Fruit fly (Drosophila melanogaster) S2 (cell line): ENCODE measurements around the gene CG15258.

Experiments
- CG8478 ChIP-seq: fragments of >200 bp; optimal IDR thresholded peaks from 2 replicates; lab custom pipeline; 2018
- CTCF ChIP-seq, 2 experiments: fragments of >200 bp; optimal IDR thresholded peaks; 2 replicates each; lab custom pipeline; 2018

- TF ChIP-seq CTCF (optimal IDR thresholded peaks at IDR 0.05; lab: Kevin White, UChicago) = no peak
- no peak for TF ChIP-seq CG8478 (lab: Kevin White, UChicago)
These were observed 46.1 kb upstream of the CG15258 start for dm6 chr2L:15407514-15407913.
